Fruit fly (Drosophila melanogaster): ENCODE results near the gene Nmd3.

Gene Nmd3

DNA sequence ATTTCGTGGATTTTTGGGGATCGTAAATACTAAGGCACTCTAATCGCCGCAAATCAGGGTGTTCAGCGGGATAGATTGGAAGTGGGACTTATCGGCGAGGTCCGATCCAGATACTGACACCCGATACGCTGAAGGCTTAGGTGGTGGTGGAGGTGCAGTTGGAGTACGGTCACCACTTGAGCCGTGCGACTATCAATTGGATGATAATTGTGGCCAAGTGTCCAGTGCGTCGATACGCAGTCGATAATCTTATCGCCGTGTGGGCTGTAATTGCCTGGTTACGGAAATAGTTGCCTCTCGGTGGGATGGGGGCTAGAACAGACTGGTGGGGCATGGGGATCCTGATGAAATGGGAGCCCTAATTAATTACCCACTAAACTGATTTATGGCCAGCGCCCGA lies 14.8 kb upstream of the Nmd3 start:
- TF ChIP-seq CG12605 (GFP tag; IDR thresholded peaks at IDR 0.05) (no peak), Snoo (tag; optimal IDR thresholded peaks at IDR 0.05) (no peak), CG32121 (GFP tag; IDR thresholded peaks at IDR 0.05) (no peak), CG4496 (GFP tag; IDR thresholded peaks at IDR 0.05) (no peak), CG10348 (GFP tag; IDR thresholded peaks at IDR 0.05) (no peak)

DNA sequence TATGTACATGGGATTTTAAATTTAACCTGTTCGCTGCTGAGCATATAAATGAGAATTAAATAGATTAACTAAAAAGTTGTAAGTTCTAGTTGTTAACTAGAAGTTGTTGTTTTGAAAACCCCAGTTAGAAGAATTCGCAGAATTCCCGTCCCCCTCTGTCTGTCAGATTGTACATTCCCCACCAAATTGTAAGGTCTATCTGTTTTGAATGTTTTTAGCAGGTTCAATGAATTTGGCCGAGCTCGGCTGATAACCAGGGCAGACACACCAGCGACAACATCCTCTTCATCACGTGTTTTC lies 13.8 kb upstream of the Nmd3 start:
- TF ChIP-seq CG14655 (GFP tag; optimal IDR thresholded peaks at IDR 0.05) (no peak), CG15710 (tag; optimal IDR thresholded peaks at IDR 0.05) (no peak), D1 (tag; optimal IDR thresholded peaks at IDR 0.05) (no peak), Pif1A (GFP tag; optimal IDR thresholded peaks at IDR 0.05) (no peak), CG8301 (tag; optimal IDR thresholded peaks at IDR 0.05) (no peak), gl (tag; optimal IDR thresholded peaks at IDR 0.05) (no peak), Pif1B (GFP tag; optimal IDR thresholded peaks at IDR 0.05) (no peak), CG17806 (tag; optimal IDR thresholded peaks at IDR 0.05) (no peak)

DNA sequence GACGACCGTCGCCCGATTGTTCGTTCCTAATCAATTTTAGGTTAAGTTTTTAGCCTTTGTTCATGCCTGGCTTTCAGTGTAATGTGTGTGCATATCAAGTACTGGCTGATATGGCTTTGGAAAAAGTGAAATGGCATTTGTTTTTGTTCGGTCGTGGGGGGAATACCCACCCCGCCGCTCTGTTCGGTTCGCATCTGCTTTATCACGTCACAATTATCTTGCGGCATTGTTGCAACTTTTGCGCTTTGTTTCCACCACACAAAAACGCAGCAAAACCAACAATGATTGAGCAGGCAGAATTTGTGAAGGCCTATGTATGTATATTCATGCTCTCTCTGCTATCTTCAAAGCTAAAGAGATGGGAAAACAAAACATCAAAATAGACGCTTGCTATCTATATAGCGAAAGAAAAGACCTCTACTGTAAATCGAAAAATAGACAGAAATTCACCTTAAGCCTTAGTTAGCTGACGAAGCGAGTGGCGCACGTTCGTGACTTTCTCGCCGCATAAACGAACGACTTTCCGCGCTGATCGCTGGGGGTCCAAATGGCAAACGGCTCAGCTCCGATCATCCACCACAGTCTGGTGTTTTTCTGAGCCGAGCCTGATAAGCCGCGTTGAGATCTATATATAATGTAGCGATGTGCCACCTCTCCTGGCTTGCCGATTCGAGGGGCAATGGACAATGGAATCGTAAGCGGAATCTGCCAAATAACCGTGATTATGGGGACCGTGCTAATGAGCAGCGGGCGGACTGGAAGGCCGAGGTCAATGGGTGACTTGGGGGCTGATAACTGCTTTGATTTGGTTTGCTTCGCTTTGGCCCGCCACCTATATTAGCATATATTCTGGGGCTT lies 13.2 kb upstream of the Nmd3 start:
- TF ChIP-seq CG32121 (GFP tag; IDR thresholded peaks at IDR 0.05) (no peak), EcR (GFP tag; optimal IDR thresholded peaks at IDR 0.05) (peak; percentile 10), CG34367 (tag; optimal IDR thresholded peaks at IDR 0.05) (no peak), Ets98B (GFP tag; IDR thresholded peaks at IDR 0.05) (peak; percentile 11; the same call in 1 of the 2 replicates)

DNA sequence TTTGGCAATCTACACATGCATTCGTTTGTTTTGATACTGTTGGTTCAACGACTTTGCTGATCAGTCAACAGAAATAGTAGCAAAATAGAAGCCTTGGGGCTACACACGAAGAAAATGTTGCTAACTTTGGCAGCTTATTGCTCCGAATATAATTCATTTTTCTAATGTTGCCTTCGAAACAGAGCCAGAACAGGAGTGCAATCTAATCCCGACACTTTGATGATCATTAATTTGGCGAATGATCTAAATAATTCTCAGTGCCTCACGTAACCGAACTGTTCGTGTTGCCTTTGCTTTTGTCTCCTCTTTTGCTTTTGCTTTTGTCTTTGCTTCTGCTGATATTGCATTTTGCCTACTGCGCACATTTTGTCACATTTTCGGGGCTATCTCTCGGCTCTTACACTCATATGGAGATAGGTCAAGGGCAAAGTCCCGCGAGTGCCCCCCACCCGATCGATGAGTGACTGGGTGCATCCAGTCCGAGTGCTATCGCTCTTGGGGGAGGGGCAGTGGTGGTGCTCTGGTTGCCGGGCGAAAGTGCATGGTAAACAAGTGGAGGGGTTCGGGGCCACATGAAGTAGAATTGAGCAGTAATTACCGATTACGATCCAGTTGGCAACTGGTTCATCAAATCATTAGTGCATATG lies 11.7 kb upstream of the Nmd3 start:
- TF ChIP-seq EcR (GFP tag; optimal IDR thresholded peaks at IDR 0.05) (peak; percentile 50), fd96Ca (GFP tag; IDR thresholded peaks at IDR 0.05) (peak; percentile 74; the same call in 2 of the 3 replicates), Ets98B (GFP tag; IDR thresholded peaks at IDR 0.05) (peak; percentile 68), CG14655 (GFP tag; optimal IDR thresholded peaks at IDR 0.05) (peak; percentile 38), CG15710 (tag; optimal IDR thresholded peaks at IDR 0.05) (peak; percentile 24), Snoo (tag; optimal IDR thresholded peaks at IDR 0.05) (no peak), Pif1B (GFP tag; optimal IDR thresholded peaks at IDR 0.05) (no peak), CG10348 (GFP tag; IDR thresholded peaks at IDR 0.05) (no peak), CG13204 (GFP tag; optimal IDR thresholded peaks at IDR 0.05) (no peak), CG4496 (GFP tag; IDR thresholded peaks at IDR 0.05) (peak; percentile 81), gl (tag; optimal IDR thresholded peaks at IDR 0.05) (peak; percentile 17), Pif1A (GFP tag; optimal IDR thresholded peaks at IDR 0.05) (peak; percentile 33), CG8159 (tag; optimal IDR thresholded peaks at IDR 0.05) (peak; percentile 28), CG9948 (tag; optimal IDR thresholded peaks at IDR 0.05) (peak; percentile 5), CG32121 (GFP tag; IDR thresholded peaks at IDR 0.05) (peak; percentile 51), CG8301 (tag; optimal IDR thresholded peaks at IDR 0.05) (peak; percentile 30), CG17806 (tag; optimal IDR thresholded peaks at IDR 0.05) (peak; percentile 35), CG12605 (GFP tag; IDR thresholded peaks at IDR 0.05) (no peak; the same call in 1 of the 2 replicates)

DNA sequence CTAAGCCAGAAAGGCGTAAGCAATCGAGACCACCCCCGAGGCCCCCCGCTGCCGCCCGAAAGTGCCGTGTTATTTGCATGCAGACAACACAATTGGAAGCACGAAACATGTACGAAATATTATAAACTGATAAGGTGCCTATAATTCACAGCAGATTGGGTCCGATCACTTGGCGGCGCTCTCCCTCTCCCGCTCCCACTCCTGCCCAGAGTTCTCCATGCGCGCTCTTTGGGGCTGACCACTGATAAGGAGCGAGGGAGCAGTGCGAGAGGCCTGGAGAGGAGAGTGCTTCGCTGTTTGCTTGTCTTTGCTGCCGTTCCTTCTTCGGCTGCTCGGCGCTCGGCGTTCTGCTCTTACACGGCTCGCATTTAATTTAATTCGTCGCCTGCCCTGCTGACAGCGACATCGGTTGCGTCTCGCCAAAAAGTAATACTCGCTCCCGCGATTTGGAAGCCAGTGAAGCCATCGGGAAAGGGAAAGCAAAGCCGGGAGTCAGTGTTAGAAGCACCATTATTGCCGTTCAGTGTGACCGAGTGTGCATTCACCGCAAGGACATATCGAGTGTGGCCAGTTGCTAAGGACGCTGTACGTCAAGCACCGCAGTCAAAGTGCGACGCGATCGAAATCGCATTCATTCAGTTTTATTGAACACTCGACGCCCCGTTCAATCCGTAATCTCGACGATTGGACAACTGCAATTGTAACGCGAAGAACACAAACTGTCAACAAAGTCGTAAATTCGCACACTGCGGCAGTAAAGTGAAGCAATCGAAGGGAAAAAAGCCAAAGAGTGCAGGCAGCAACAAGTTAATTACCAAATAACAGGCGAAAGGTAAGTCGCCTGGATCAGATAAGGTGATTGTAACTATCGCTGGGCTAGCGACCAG lies 10.0 kb upstream of the Nmd3 start:
- peak; percentile 85 for TF ChIP-seq CG4496 (GFP tag; IDR thresholded peaks at IDR 0.05)
- no peak for TF ChIP-seq D1 (tag; optimal IDR thresholded peaks at IDR 0.05)
- TF ChIP-seq CG14655 (GFP tag; optimal IDR thresholded peaks at IDR 0.05), result no peak
- no peak for TF ChIP-seq CG34367 (tag; optimal IDR thresholded peaks at IDR 0.05)
- no peak for TF ChIP-seq EcR (GFP tag; optimal IDR thresholded peaks at IDR 0.05)
- no peak for TF ChIP-seq Snoo (tag; optimal IDR thresholded peaks at IDR 0.05)
- TF ChIP-seq CG17806 (tag; optimal IDR thresholded peaks at IDR 0.05), result no peak
- TF ChIP-seq Pif1A (GFP tag; optimal IDR thresholded peaks at IDR 0.05), result no peak
- no peak for TF ChIP-seq CG8301 (tag; optimal IDR thresholded peaks at IDR 0.05)

DNA sequence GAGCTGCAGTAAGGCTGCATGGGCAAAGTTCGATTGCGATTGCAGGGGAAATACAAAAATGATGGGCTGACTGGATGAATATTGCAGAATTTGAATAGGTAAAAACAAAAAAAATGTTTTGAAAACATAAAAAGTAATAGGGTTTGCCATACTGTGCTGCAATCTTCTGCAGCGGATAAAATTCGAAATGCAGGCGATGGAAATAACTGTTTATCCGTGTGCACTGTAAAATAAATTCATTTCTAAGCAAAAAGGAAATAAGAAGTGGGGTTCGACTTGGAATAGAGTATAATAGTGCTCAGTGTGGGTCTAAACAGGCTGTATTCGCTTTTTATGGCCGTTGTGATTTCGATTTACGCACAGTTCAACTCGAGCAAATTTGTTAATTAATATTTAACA lies 9.3 kb upstream of the Nmd3 start, which contains the start of gene CG14053:
TSS of gene CG14053 (minus strand) at position 101 of the 399 bp plus-strand sequence.
- TF ChIP-seq CG17806 (tag; optimal IDR thresholded peaks at IDR 0.05), result no peak
- no peak for TF ChIP-seq CG9948 (tag; optimal IDR thresholded peaks at IDR 0.05)
- no peak for TF ChIP-seq CG15710 (tag; optimal IDR thresholded peaks at IDR 0.05)
- TF ChIP-seq CG34367 (tag; optimal IDR thresholded peaks at IDR 0.05), result no peak
- TF ChIP-seq Pif1A (GFP tag; optimal IDR thresholded peaks at IDR 0.05), result no peak
- no peak for TF ChIP-seq rn (GFP tag; IDR thresholded peaks at IDR 0.05)
- no peak for TF ChIP-seq CG12605 (GFP tag; IDR thresholded peaks at IDR 0.05)
- no peak for TF ChIP-seq gl (tag; optimal IDR thresholded peaks at IDR 0.05)
- TF ChIP-seq D1 (tag; optimal IDR thresholded peaks at IDR 0.05), result no peak
- no peak for TF ChIP-seq fd96Ca (GFP tag; IDR thresholded peaks at IDR 0.05)
- TF ChIP-seq CG4496 (GFP tag; IDR thresholded peaks at IDR 0.05), result no peak
- TF ChIP-seq CG13204 (GFP tag; optimal IDR thresholded peaks at IDR 0.05), result no peak
- TF ChIP-seq CG8159 (tag; optimal IDR thresholded peaks at IDR 0.05), result no peak
- TF ChIP-seq CG14655 (GFP tag; optimal IDR thresholded peaks at IDR 0.05), result no peak
- no peak for TF ChIP-seq Pif1B (GFP tag; optimal IDR thresholded peaks at IDR 0.05)
- TF ChIP-seq EcR (GFP tag; optimal IDR thresholded peaks at IDR 0.05), result no peak

All from whole organism, pupa.